Worm (Caenorhabditis elegans) whole organism, midembryonic: ENCODE data around the gene rpl-42.

Experiments
- flt-1 ChIP-seq: fragments of 200-800 bp; sonication (Bioruptor generic); IDR thresholded peaks from 2 replicates; pipeline ENCODE4 v1.3.6; 2022; ENCODE audit warnings: missing genetic modification characterization, missing compliant biosample characterization
- med-1 ChIP-seq: sonication (generic microtip); optimal IDR thresholded peaks from 2 replicates; lab custom pipeline; 2017; ENCODE audit warnings: missing genetic modification characterization, mild to moderate bottlenecking, missing compliant biosample characterization, antibody characterized with exemption, missing genetic modification reagents; ENCODE audit not compliant: insufficient read depth

DNA sequence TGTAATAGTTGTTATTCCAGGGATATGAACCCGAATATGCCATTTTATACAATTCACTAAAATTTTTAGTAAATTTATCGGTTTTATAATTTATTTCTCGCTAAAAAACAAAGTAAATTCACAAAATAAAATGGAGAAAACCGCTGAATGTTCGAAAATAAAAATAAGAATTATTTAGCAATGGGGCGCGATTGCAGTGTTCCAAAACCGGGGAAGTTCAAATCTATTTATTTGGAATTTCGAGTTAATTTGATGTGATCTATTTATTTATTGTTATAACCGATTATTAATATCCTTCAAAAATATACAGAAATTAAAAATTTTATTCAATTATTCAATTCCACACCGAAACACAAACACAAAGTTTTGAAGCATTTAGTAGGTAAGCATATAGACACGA, 40.0 kb downstream of the rpl-42 start, which contains the start of gene F40F8.11:
- TF ChIP-seq flt-1 (GFP tag; lab: Robert Waterston, UW) = no peak
- TF ChIP-seq med-1 (GFP tag; lab: Kevin White, UChicago) = no peak
